Worm (Caenorhabditis elegans) whole organism, L4/young adult: ENCODE data around the gene H12D21.10.

Source experiments
- W03F9.2 ChIP-seq: fragments of 150-350 bp; optimal IDR thresholded peaks from 2 replicates; lab custom pipeline; 2014; ENCODE audit warnings: missing biosample characterization, missing genetic modification characterization
- dao-5 ChIP-seq: sonication (generic microtip); optimal IDR thresholded peaks from 2 replicates; lab custom pipeline; 2016; ENCODE audit warnings: missing genotype, missing genetic modification characterization, moderate library complexity, missing compliant biosample characterization
- him-1 ChIP-seq: sonication (generic microtip); optimal IDR thresholded peaks from 2 replicates; lab custom pipeline; 2016; ENCODE audit warnings: missing genotype, missing genetic modification reagents, missing genetic modification characterization, missing compliant biosample characterization

ce11 chrV:14893355-14894050 lies 6.1 kb upstream of the H12D21.10 start, which contains the start of the genes mpst-2 and H12D21.5:
- no peak for TF ChIP-seq W03F9.2 (tag; lab: Kevin White, UChicago)
- no peak for TF ChIP-seq him-1 (tag; lab: Kevin White, UChicago)
- TF ChIP-seq dao-5 (tag; lab: Kevin White, UChicago): no peak
